Fruit fly (Drosophila melanogaster) whole organism, prepupa: ENCODE results near the gene Ccn.

Experiments used
- Blimp-1 ChIP-seq: fragments of 200-800 bp; sonication (Bioruptor generic); optimal IDR thresholded peaks from 3 replicates; lab custom pipeline; 2017; ENCODE audit warnings: missing biosample characterization, missing genetic modification characterization, mild to moderate bottlenecking, moderate library complexity, missing genetic modification reagents
- CG10669 ChIP-seq: fragments of 200-800 bp; sonication (Bioruptor generic); optimal IDR thresholded peaks from 3 replicates; lab custom pipeline; 2018; ENCODE audit warnings: missing biosample characterization, mild to moderate bottlenecking, missing genetic modification characterization, moderate library complexity
- CG11762 ChIP-seq: fragments of 200-800 bp; sonication (Bioruptor generic); optimal IDR thresholded peaks from 3 replicates; lab custom pipeline; 2016; ENCODE audit warnings: missing biosample characterization, missing genetic modification characterization; ENCODE audit not compliant: insufficient read depth
- CG11902 ChIP-seq: fragments of 200-800 bp; sonication (Bioruptor generic); optimal IDR thresholded peaks from 3 replicates; lab custom pipeline; 2016; ENCODE audit warnings: missing biosample characterization, missing genetic modification characterization
- CG16779 ChIP-seq: fragments of 200-800 bp; sonication (Bioruptor generic); optimal IDR thresholded peaks from 3 replicates; lab custom pipeline; 2017; ENCODE audit warnings: missing biosample characterization, mild to moderate bottlenecking, missing genetic modification characterization
- CG31627 ChIP-seq: fragments of 200-800 bp; sonication (Bioruptor generic); optimal IDR thresholded peaks from 3 replicates; lab custom pipeline; 2016; ENCODE audit warnings: missing biosample characterization, missing genetic modification characterization
- CG32006 ChIP-seq: fragments of 200-800 bp; sonication (Bioruptor generic); optimal IDR thresholded peaks from 3 replicates; lab custom pipeline; 2017; ENCODE audit warnings: missing biosample characterization, mild to moderate bottlenecking, missing genetic modification characterization
- CG3919 ChIP-seq: fragments of 200-800 bp; sonication (Bioruptor generic); optimal IDR thresholded peaks from 3 replicates; lab custom pipeline; 2016; ENCODE audit warnings: missing biosample characterization, missing genetic modification characterization
- CG4318 ChIP-seq: fragments of 200-800 bp; sonication (Bioruptor generic); optimal IDR thresholded peaks from 3 replicates; lab custom pipeline; 2017; ENCODE audit warnings: missing biosample characterization, mild to moderate bottlenecking, missing genetic modification characterization
- CG6163 ChIP-seq: fragments of 200-800 bp; sonication (Bioruptor generic); IDR thresholded peaks from 3 replicates; pipeline ENCODE4 v1.3.6; 2022; ENCODE audit warnings: missing biosample characterization, missing genetic modification characterization
- CG8119 ChIP-seq: fragments of 200-800 bp; sonication (Bioruptor generic); IDR thresholded peaks from 3 replicates; pipeline ENCODE4 v1.3.6; 2022; ENCODE audit warnings: missing biosample characterization, missing genetic modification characterization
- CG9139 ChIP-seq: fragments of 200-800 bp; sonication (Bioruptor generic); optimal IDR thresholded peaks from 3 replicates; lab custom pipeline; 2017; ENCODE audit warnings: missing biosample characterization, mild to moderate bottlenecking, missing genetic modification characterization
- Eip78C ChIP-seq: fragments of 200-800 bp; sonication (Bioruptor generic); peaks from one replicate; lab custom pipeline; 2016; ENCODE audit warnings: missing biosample characterization, missing genetic modification characterization
- Ets21C ChIP-seq: fragments of 200-800 bp; sonication (Bioruptor generic); optimal IDR thresholded peaks from 3 replicates; lab custom pipeline; 2016; ENCODE audit warnings: missing biosample characterization, missing genetic modification characterization
- Ets96B ChIP-seq: fragments of 200-800 bp; optimal IDR thresholded peaks from 2 replicates; lab custom pipeline; 2019; ENCODE audit warnings: missing biosample characterization, mild to moderate bottlenecking, missing genetic modification characterization, moderate library complexity
- Gug ChIP-seq: fragments of 200-800 bp; sonication (Bioruptor generic); IDR thresholded peaks from 2 replicates; pipeline ENCODE4 v1.3.6; 2022; ENCODE audit warnings: missing biosample characterization, missing genetic modification characterization
- Hr4 ChIP-seq: fragments of 200-800 bp; sonication (Bioruptor generic); optimal IDR thresholded peaks from 3 replicates; lab custom pipeline; 2016; ENCODE audit warnings: missing biosample characterization, missing genetic modification characterization
- Met ChIP-seq: fragments of 200-800 bp; sonication (Bioruptor generic); optimal IDR thresholded peaks from 3 replicates; lab custom pipeline; 2016; ENCODE audit warnings: missing biosample characterization, missing genetic modification characterization
- OdsH ChIP-seq: fragments of 200-800 bp; sonication (Bioruptor generic); optimal IDR thresholded peaks from 3 replicates; lab custom pipeline; 2016; ENCODE audit warnings: missing biosample characterization, missing genetic modification characterization
- Smox ChIP-seq: fragments of 200-800 bp; sonication (Bioruptor generic); optimal IDR thresholded peaks from 3 replicates; lab custom pipeline; 2016; ENCODE audit warnings: missing biosample characterization, missing genetic modification characterization
- Sox102F ChIP-seq: fragments of 200-800 bp; sonication (Bioruptor generic); optimal IDR thresholded peaks from 2 replicates; lab custom pipeline; 2016; ENCODE audit warnings: missing biosample characterization, mild to moderate bottlenecking, missing genetic modification characterization
- Sox14 ChIP-seq: fragments of 200-800 bp; sonication (Bioruptor generic); optimal IDR thresholded peaks from 3 replicates; lab custom pipeline; 2016; ENCODE audit warnings: missing biosample characterization, missing genetic modification characterization
- cyc ChIP-seq: fragments of 200-800 bp; sonication (Bioruptor generic); optimal IDR thresholded peaks from 3 replicates; lab custom pipeline; 2016; ENCODE audit warnings: missing biosample characterization, missing genetic modification characterization
- dac ChIP-seq: fragments of 200-800 bp; sonication (Bioruptor generic); optimal IDR thresholded peaks from 2 replicates; lab custom pipeline; 2017; ENCODE audit warnings: missing biosample characterization, mild to moderate bottlenecking, missing genetic modification characterization
- dsx ChIP-seq: fragments of 200-800 bp; optimal IDR thresholded peaks from 3 replicates; lab custom pipeline; 2019; ENCODE audit warnings: missing biosample characterization, mild to moderate bottlenecking, missing genetic modification characterization, moderate library complexity; ENCODE audit not compliant: poor library complexity, severe bottlenecking
- fd59A ChIP-seq: fragments of 200-800 bp; sonication (Bioruptor generic); optimal IDR thresholded peaks from 2 replicates; lab custom pipeline; 2017; ENCODE audit warnings: missing biosample characterization, mild to moderate bottlenecking, missing genetic modification characterization, missing genetic modification reagents
- fd85E ChIP-seq: fragments of 200-800 bp; sonication (Bioruptor generic); optimal IDR thresholded peaks from 3 replicates; lab custom pipeline; 2016; ENCODE audit warnings: missing biosample characterization, missing genetic modification characterization
- fkh ChIP-seq: fragments of 200-800 bp; sonication (Bioruptor generic); optimal IDR thresholded peaks from 3 replicates; lab custom pipeline; 2017; ENCODE audit warnings: missing biosample characterization, mild to moderate bottlenecking, missing genetic modification characterization, moderate library complexity
- lz ChIP-seq: fragments of 200-800 bp; sonication (Bioruptor generic); optimal IDR thresholded peaks from 3 replicates; lab custom pipeline; 2016; ENCODE audit warnings: missing biosample characterization, missing genetic modification characterization
- pdm3 ChIP-seq: fragments of 200-800 bp; sonication (Bioruptor generic); optimal IDR thresholded peaks from 3 replicates; lab custom pipeline; 2016; ENCODE audit warnings: missing biosample characterization, missing genetic modification characterization
- salr ChIP-seq, 2 experiments: fragments of 200-800 bp; sonication (Bioruptor generic); optimal IDR thresholded peaks; 3 replicates each; lab custom pipeline; 2016 to 2018; ENCODE audit warnings: missing biosample characterization in 2 of 2, missing genetic modification characterization in 2 of 2, mild to moderate bottlenecking in 1 of 2
- ss ChIP-seq, 2 experiments: fragments of 200-800 bp; sonication (Bioruptor generic); optimal IDR thresholded peaks; 2 replicates in 1 of 2; 3 replicates in 1 of 2; lab custom pipeline; 2017 to 2018; ENCODE audit warnings: mild to moderate bottlenecking in 2 of 2, missing biosample characterization in 2 of 2, missing genetic modification characterization in 2 of 2, moderate library complexity in 1 of 2
- svp ChIP-seq: fragments of 200-800 bp; sonication (Bioruptor generic); peaks from one replicate; lab custom pipeline; 2016; ENCODE audit warnings: missing biosample characterization, missing genetic modification characterization
- vri ChIP-seq: fragments of 200-800 bp; sonication (Bioruptor generic); optimal IDR thresholded peaks from 3 replicates; lab custom pipeline; 2016; ENCODE audit warnings: missing biosample characterization, mild to moderate bottlenecking, missing genetic modification characterization

Ccn gene

DNA sequence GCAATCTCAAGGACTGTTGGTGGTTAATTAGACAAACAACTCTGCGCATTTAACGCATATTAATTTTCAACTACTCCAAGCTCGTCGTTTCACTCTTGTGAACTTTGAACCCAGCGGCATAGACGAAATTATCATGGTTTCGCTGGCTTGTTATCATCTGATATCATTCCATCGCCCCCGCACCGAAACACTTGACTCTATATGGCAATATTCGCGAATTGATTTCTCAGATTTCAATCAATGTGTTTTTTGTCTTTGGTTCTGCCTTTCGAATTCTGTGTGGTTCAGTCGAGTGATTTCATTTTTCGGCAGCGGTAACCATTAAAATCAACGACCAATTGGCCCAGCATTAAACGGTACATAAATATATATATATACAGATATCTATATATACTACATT is 18.5 kb upstream of the Ccn start, which contains the start of gene CG34251:
TSS of gene CG34251 (plus strand) at position 301 of the 400 bp plus-strand sequence.
- TF ChIP-seq Sox102F (GFP tag; lab: Kevin White, UChicago): no peak
- no peak for TF ChIP-seq ss (GFP tag; optimal IDR thresholded peaks at IDR 0.05; lab: Kevin White, UChicago)
- no peak for TF ChIP-seq dsx (GFP tag; lab: Kevin White, UChicago)
- no peak for TF ChIP-seq Hr4
- TF ChIP-seq, all 60 proteins: peak for 0

DNA sequence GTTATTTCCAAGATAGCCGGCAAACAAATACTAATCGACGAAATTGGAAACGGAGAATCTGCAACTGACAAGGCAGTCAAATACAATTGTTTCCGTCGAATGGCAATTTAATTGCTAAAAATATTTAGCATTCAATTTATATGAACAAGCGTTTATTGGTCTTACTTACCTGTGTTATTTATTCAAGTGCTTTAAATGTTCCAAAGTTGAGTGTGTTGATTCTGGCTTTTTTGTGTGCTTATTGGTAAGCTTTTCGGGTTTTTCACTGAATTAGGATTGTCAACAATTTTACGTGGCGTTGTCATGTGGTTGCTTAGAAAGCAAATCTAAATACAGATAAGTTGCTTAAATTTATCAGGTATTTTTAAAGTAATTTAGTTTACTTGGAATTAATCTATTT is 18.0 kb upstream of the Ccn start:
- TF ChIP-seq cyc (GFP tag; lab: Kevin White, UChicago) (no peak), vri (no peak), svp (GFP tag; lab: Kevin White, UChicago) (no peak), fkh (GFP tag; lab: Kevin White, UChicago) (peak; percentile 51), CG11762 (no peak)

- TF ChIP-seq lz (GFP tag; lab: Kevin White, UChicago) (no peak), fkh (GFP tag; lab: Kevin White, UChicago) (no peak), CG3919 (GFP tag; lab: Kevin White, UChicago) (no peak), CG32006 (GFP tag; lab: Kevin White, UChicago) (no peak), CG10669 (GFP tag; lab: Kevin White, UChicago) (no peak), dsx (GFP tag; lab: Kevin White, UChicago) (no peak), CG4318 (GFP tag; lab: Kevin White, UChicago) (no peak), OdsH (GFP tag; lab: Kevin White, UChicago) (no peak)
- TF ChIP-seq, all 60 proteins: peak for 0
Observed at dm6 chr3L:17719754-17720153, 29.9 kb downstream of the Ccn start, which contains the start of gene CheB74a. CheB74a (minus strand) TSS chr3L:17719854.

- TF ChIP-seq CG9139 (GFP tag; lab: Kevin White, UChicago) (no peak), Smox (GFP tag; lab: Kevin White, UChicago) (no peak), Ets96B (tag; lab: Kevin White, UChicago) (no peak), CG8119 (GFP tag; lab: Robert Waterston, UW) (no peak), CG16779 (no peak), Gug (no peak), CG11902 (GFP tag; lab: Kevin White, UChicago) (no peak), fd59A (GFP tag; lab: Kevin White, UChicago) (no peak), CG10669 (GFP tag; lab: Kevin White, UChicago) (no peak), cyc (GFP tag; lab: Kevin White, UChicago) (no peak), CG31627 (no peak)
Observed at dm6 chr3L:17729278-17729677, 39.5 kb downstream of the Ccn start, which contains the start of gene CG6052. CG6052 (minus strand) TSS chr3L:17729378.

dm6 chr3L:17739627-17740026 is 49.8 kb downstream of the Ccn start:
- no peak for TF ChIP-seq CG11762
- TF ChIP-seq salr (GFP tag; optimal IDR thresholded peaks at IDR 0.05; lab: Kevin White, UChicago): no peak
- no peak for TF ChIP-seq Met (GFP tag; lab: Kevin White, UChicago)
- TF ChIP-seq Blimp-1 (GFP tag; lab: Kevin White, UChicago): no peak
- TF ChIP-seq Smox (GFP tag; lab: Kevin White, UChicago): no peak
- no peak for TF ChIP-seq pdm3 (GFP tag; lab: Kevin White, UChicago)
- no peak for TF ChIP-seq Ets21C (GFP tag; lab: Kevin White, UChicago)
- TF ChIP-seq fd85E (GFP tag; lab: Kevin White, UChicago): no peak

DNA sequence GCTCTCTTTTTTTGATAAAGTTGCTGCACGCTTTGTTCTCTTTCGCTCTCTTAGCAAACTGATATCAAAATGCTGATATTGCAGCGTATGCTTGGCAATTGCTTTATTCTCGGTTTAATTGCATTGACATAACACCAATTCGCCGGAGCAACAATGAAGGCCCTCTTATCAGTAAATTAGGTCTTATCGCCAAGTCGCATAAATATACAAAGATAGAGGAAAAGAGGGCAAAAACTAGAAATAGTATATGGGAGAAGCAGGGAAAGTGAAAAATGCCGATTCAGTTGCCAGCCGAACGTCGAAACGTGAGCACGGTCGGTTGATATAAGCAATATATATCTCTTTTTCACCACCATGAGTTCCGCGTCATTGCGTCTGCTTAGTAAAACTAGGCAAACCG is 50.7 kb downstream of the Ccn start, which contains the start of gene CG7460:
TSS of gene CG7460 (plus strand) at position 70 of the 400 bp plus-strand sequence.
- TF ChIP-seq vri (peak; percentile 94), fkh (GFP tag; lab: Kevin White, UChicago) (peak; percentile 49), Eip78C (GFP tag; lab: Kevin White, UChicago) (peak; percentile 63), dac (GFP tag; lab: Kevin White, UChicago) (no peak), CG3919 (GFP tag; lab: Kevin White, UChicago) (no peak), svp (GFP tag; lab: Kevin White, UChicago) (peak; percentile 61), CG6163 (GFP tag; lab: Robert Waterston, UW) (no peak), Sox14 (GFP tag; lab: Kevin White, UChicago) (peak; percentile 6), dsx (GFP tag; lab: Kevin White, UChicago) (peak; percentile 59), CG16779 (peak; percentile 22)
